Fruit fly (Drosophila melanogaster) whole organism, wandering third instar larva: ENCODE data around the gene mahe.

Experiments used
- Abd-B ChIP-seq: fragments of >200 bp; optimal IDR thresholded peaks from 2 replicates; lab custom pipeline; 2017; ENCODE audit warnings: missing biosample characterization, missing genetic modification characterization
- CG32264 ChIP-seq: fragments of 200-800 bp; sonication (Bioruptor generic); optimal IDR thresholded peaks from 2 replicates; lab custom pipeline; 2016; ENCODE audit warnings: missing biosample characterization, missing genetic modification characterization
- CG9705 ChIP-seq: fragments of 200-800 bp; sonication (Bioruptor generic); optimal IDR thresholded peaks from 2 replicates; lab custom pipeline; 2018; ENCODE audit warnings: missing biosample characterization, mild to moderate bottlenecking, missing genetic modification characterization
- CrebA ChIP-seq: fragments of 200-800 bp; sonication (Bioruptor generic); optimal IDR thresholded peaks from 2 replicates; lab custom pipeline; 2016; ENCODE audit warnings: missing biosample characterization, mild to moderate bottlenecking, missing genetic modification characterization, borderline replicate concordance
- Dfd ChIP-seq: fragments of >200 bp; optimal IDR thresholded peaks from 2 replicates; lab custom pipeline; 2017; ENCODE audit warnings: missing biosample characterization, missing genetic modification characterization
- Dif ChIP-seq: fragments of 200-275, 200-300 bp; sonication (Bioruptor generic); optimal IDR thresholded peaks from 2 replicates; lab custom pipeline; 2018; ENCODE audit warnings: missing biosample characterization, missing genetic modification characterization; ENCODE audit not compliant: partially characterized antibody
- GATAd ChIP-seq: sonication (Bioruptor generic); optimal IDR thresholded peaks from 2 replicates; lab custom pipeline; 2016; ENCODE audit warnings: missing biosample characterization, missing genetic modification characterization
- HLH106 ChIP-seq: fragments of 200-800 bp; optimal IDR thresholded peaks from 3 replicates; lab custom pipeline; 2019; ENCODE audit warnings: missing biosample characterization, mild to moderate bottlenecking, missing genetic modification characterization, moderate library complexity
- Hr78 ChIP-seq: fragments of >200 bp; optimal IDR thresholded peaks from 2 replicates; lab custom pipeline; 2017; ENCODE audit warnings: missing biosample characterization, missing genetic modification characterization
- Hr83 ChIP-seq: fragments of 200-300 bp; sonication (Bioruptor generic); optimal IDR thresholded peaks from 2 replicates; lab custom pipeline; 2016; ENCODE audit warnings: missing biosample characterization, mild to moderate bottlenecking, missing genetic modification characterization, moderate library complexity; ENCODE audit not compliant: poor library complexity, severe bottlenecking
- Jra ChIP-seq: sonication (Bioruptor generic); optimal IDR thresholded peaks from 2 replicates; lab custom pipeline; 2016; ENCODE audit warnings: missing biosample characterization, missing genetic modification characterization
- Mio ChIP-seq: sonication (Bioruptor generic); optimal IDR thresholded peaks from 2 replicates; lab custom pipeline; 2016; ENCODE audit warnings: missing biosample characterization, missing genetic modification characterization
- Myc ChIP-seq: fragments of >200 bp; optimal IDR thresholded peaks from 2 replicates; lab custom pipeline; 2017
- N ChIP-seq: fragments of >200 bp; optimal IDR thresholded peaks from 2 replicates; lab custom pipeline; 2018; ENCODE audit warnings: missing biosample characterization, missing external identifiers, missing genetic modification characterization
- OdsH ChIP-seq: fragments of 200-800 bp; sonication (Bioruptor generic); optimal IDR thresholded peaks from 2 replicates; lab custom pipeline; 2016; ENCODE audit warnings: missing biosample characterization, mild to moderate bottlenecking, missing genetic modification characterization
- Rel ChIP-seq, 2 experiments: fragments of 200-800 bp; sonication (Bioruptor generic) in 1 of 2; optimal IDR thresholded peaks; 2 replicates in 1 of 2; 3 replicates in 1 of 2; lab custom pipeline; 2016 to 2019; ENCODE audit warnings: mild to moderate bottlenecking in 2 of 2, missing biosample characterization in 2 of 2, missing genetic modification characterization in 2 of 2, moderate library complexity in 1 of 2
- Sp1 ChIP-seq: fragments of 200-800 bp; sonication (Bioruptor generic); optimal IDR thresholded peaks from 3 replicates; lab custom pipeline; 2019; ENCODE audit warnings: missing biosample characterization, mild to moderate bottlenecking, missing genetic modification characterization, moderate library complexity
- Vsx2 ChIP-seq: fragments of 200-300, 225-300 bp; sonication (Bioruptor generic); optimal IDR thresholded peaks from 2 replicates; lab custom pipeline; 2018; ENCODE audit warnings: missing biosample characterization, missing genetic modification characterization; ENCODE audit not compliant: partially characterized antibody
- br ChIP-seq: fragments of 200-800 bp; sonication (Bioruptor generic); optimal IDR thresholded peaks from 2 replicates; lab custom pipeline; 2016; ENCODE audit warnings: missing biosample characterization, missing genetic modification characterization
- brk ChIP-seq: fragments of 200-800 bp; sonication (Bioruptor generic); optimal IDR thresholded peaks from 2 replicates; lab custom pipeline; 2016; ENCODE audit warnings: missing biosample characterization, mild to moderate bottlenecking, missing genetic modification characterization
- dl ChIP-seq, 2 experiments: fragments of 175-275, 200-275 bp in 1 of 2; fragments of 200-275 bp in 1 of 2; sonication (Bioruptor generic); optimal IDR thresholded peaks; lab custom pipeline; 2018; ENCODE audit warnings: mild to moderate bottlenecking in 2 of 2, missing biosample characterization in 2 of 2, missing genetic modification characterization in 2 of 2, moderate library complexity in 2 of 2; ENCODE audit not compliant: partially characterized antibody in 2 of 2, insufficient read depth in 1 of 2
- dmrt93B ChIP-seq: fragments of 200-800 bp; sonication (Bioruptor generic); optimal IDR thresholded peaks from 2 replicates; lab custom pipeline; 2018; ENCODE audit warnings: missing biosample characterization, mild to moderate bottlenecking, missing genetic modification characterization
- dsf ChIP-seq: sonication (Bioruptor generic); optimal IDR thresholded peaks from 2 replicates; lab custom pipeline; 2016; ENCODE audit warnings: missing biosample characterization, missing genetic modification characterization, borderline replicate concordance
- ey ChIP-seq: fragments of 200-800 bp; sonication (Bioruptor generic); optimal IDR thresholded peaks from 2 replicates; lab custom pipeline; 2016; ENCODE audit warnings: missing biosample characterization, missing genetic modification characterization
- foxo ChIP-seq, 2 experiments: fragments of 200-800 bp; sonication (Bioruptor generic); optimal IDR thresholded peaks; 2 replicates in 1 of 2; 3 replicates in 1 of 2; lab custom pipeline; 2016 to 2017; ENCODE audit warnings: missing biosample characterization in 2 of 2, missing genetic modification characterization in 2 of 2
- fru ChIP-seq: fragments of 200-800 bp; sonication (Bioruptor generic); optimal IDR thresholded peaks from 3 replicates; lab custom pipeline; 2016; ENCODE audit warnings: missing biosample characterization, mild to moderate bottlenecking, missing genetic modification characterization
- h ChIP-seq: fragments of 200-800 bp; sonication (Bioruptor generic); optimal IDR thresholded peaks from 3 replicates; lab custom pipeline; 2016; ENCODE audit warnings: missing biosample characterization, mild to moderate bottlenecking, missing genetic modification characterization
- jim ChIP-seq: fragments of 175-275, 200-325 bp; sonication (Bioruptor generic); optimal IDR thresholded peaks from 2 replicates; lab custom pipeline; 2016; ENCODE audit warnings: missing biosample characterization, mild to moderate bottlenecking, missing genetic modification characterization
- lola ChIP-seq: fragments of >200 bp; optimal IDR thresholded peaks from 2 replicates; lab custom pipeline; 2017; ENCODE audit warnings: missing biosample characterization, missing genetic modification characterization
- pan ChIP-seq: fragments of >200 bp; optimal IDR thresholded peaks from 2 replicates; lab custom pipeline; 2017
- psq ChIP-seq: fragments of 200-800 bp; sonication (Bioruptor generic); optimal IDR thresholded peaks from 3 replicates; lab custom pipeline; 2017; ENCODE audit warnings: missing biosample characterization, mild to moderate bottlenecking, missing genetic modification characterization, moderate library complexity
- rgr ChIP-seq: fragments of 200-800 bp; sonication (Bioruptor generic); optimal IDR thresholded peaks from 3 replicates; lab custom pipeline; 2016; ENCODE audit warnings: missing biosample characterization, mild to moderate bottlenecking, missing genetic modification characterization
- sage ChIP-seq: fragments of 200-800 bp; sonication (Bioruptor generic); optimal IDR thresholded peaks from 2 replicates; lab custom pipeline; 2016; ENCODE audit warnings: missing biosample characterization, mild to moderate bottlenecking, missing genetic modification characterization
- sv ChIP-seq: fragments of 200-800 bp; sonication (Bioruptor generic); optimal IDR thresholded peaks from 3 replicates; lab custom pipeline; 2016; ENCODE audit warnings: missing biosample characterization, missing genetic modification characterization
- tai ChIP-seq: sonication (Bioruptor generic); optimal IDR thresholded peaks from 2 replicates; lab custom pipeline; 2016; ENCODE audit warnings: missing biosample characterization, missing genetic modification characterization
- usp ChIP-seq: fragments of >200 bp; optimal IDR thresholded peaks from 2 replicates; lab custom pipeline; 2017; ENCODE audit warnings: missing biosample characterization, missing genetic modification characterization
- woc ChIP-seq: sonication (Bioruptor generic); optimal IDR thresholded peaks from 2 replicates; lab custom pipeline; 2016; ENCODE audit warnings: missing biosample characterization, mild to moderate bottlenecking, missing genetic modification characterization

The mahe gene

dm6 chrX:7944772-7945722 is 13.9 kb upstream of the mahe start (continued):
- TF ChIP-seq dl (GFP tag; optimal IDR thresholded peaks at IDR 0.05; lab: Kevin White, UChicago; ENCODE audit: insufficient read depth in 1 of 2, partially characterized antibody in 2 of 2) (peak; percentile 74 to 86), Dif (GFP tag; lab: Kevin White, UChicago) (peak; percentile 85), HLH106 (tag; lab: Kevin White, UChicago) (peak; percentile 69), jim (GFP tag; lab: Kevin White, UChicago) (no peak), CG9705 (GFP tag; lab: Kevin White, UChicago) (peak; percentile 5), Mio (GFP tag; lab: Kevin White, UChicago) (no peak), lola (GFP tag; lab: Kevin White, UChicago) (no peak), Myc (no peak), ey (GFP tag; lab: Kevin White, UChicago) (peak; percentile 79), Jra (GFP tag; lab: Kevin White, UChicago) (peak; percentile 44), dmrt93B (peak; percentile 46), GATAd (GFP tag; lab: Kevin White, UChicago) (no peak), pan (lab: Kevin White, UChicago) (no peak), Sp1 (peak; percentile 54), fru (GFP tag; lab: Kevin White, UChicago) (peak; percentile 71), OdsH (GFP tag; lab: Kevin White, UChicago) (peak; percentile 61), sv (GFP tag; lab: Kevin White, UChicago) (no peak), CG32264 (peak; percentile 41)

- TF ChIP-seq Rel (GFP tag; optimal IDR thresholded peaks at IDR 0.05; lab: Kevin White, UChicago) (no peak), Rel (tag; optimal IDR thresholded peaks at IDR 0.05; lab: Kevin White, UChicago) (peak; percentile 99), rgr (no peak), Hr78 (GFP tag; lab: Kevin White, UChicago) (no peak), CrebA (GFP tag; lab: Kevin White, UChicago) (no peak), Dif (GFP tag; lab: Kevin White, UChicago) (no peak)
- TF ChIP-seq, all 38 proteins: peak for 1
These were observed 13.1 kb upstream of the mahe start for dm6 chrX:7944151-7944713.

- TF ChIP-seq Hr83 (no peak), CG9705 (GFP tag; lab: Kevin White, UChicago) (no peak), h (GFP tag; lab: Kevin White, UChicago) (peak; percentile 6), fru (GFP tag; lab: Kevin White, UChicago) (peak; percentile 28), usp (GFP tag; lab: Kevin White, UChicago) (no peak)
These were observed 7.3 kb upstream of the mahe start for dm6 chrX:7938482-7938804.

- TF ChIP-seq foxo (GFP tag; optimal IDR thresholded peaks at IDR 0.05; lab: Kevin White, UChicago), result peak in 1 of 2 experiments; percentile 80
- peak; percentile 69 for TF ChIP-seq CG32264
- TF ChIP-seq usp (GFP tag; lab: Kevin White, UChicago), result no peak
- no peak for TF ChIP-seq lola (GFP tag; lab: Kevin White, UChicago)
- TF ChIP-seq rgr, result peak; percentile 54
- peak; percentile 75 for TF ChIP-seq dmrt93B
- no peak for TF ChIP-seq Myc
- TF ChIP-seq Vsx2 (GFP tag; lab: Kevin White, UChicago), result no peak
- TF ChIP-seq dl (GFP tag; optimal IDR thresholded peaks at IDR 0.05; lab: Kevin White, UChicago; ENCODE audit: insufficient read depth in 1 of 2, partially characterized antibody in 2 of 2), result peak in 1 of 2 experiments; percentile 23
- no peak for TF ChIP-seq sage
- TF ChIP-seq Abd-B (GFP tag; lab: Kevin White, UChicago), result no peak
- TF ChIP-seq Hr78 (GFP tag; lab: Kevin White, UChicago), result no peak
- no peak for TF ChIP-seq brk (GFP tag; lab: Kevin White, UChicago)
- TF ChIP-seq Mio (GFP tag; lab: Kevin White, UChicago), result no peak
- no peak for TF ChIP-seq dsf (GFP tag; lab: Kevin White, UChicago)
- TF ChIP-seq CrebA (GFP tag; lab: Kevin White, UChicago), result no peak
- TF ChIP-seq psq (GFP tag; lab: Kevin White, UChicago), result peak; percentile 58
- peak; percentile 71 for TF ChIP-seq br (GFP tag; lab: Kevin White, UChicago)
- peak; percentile 64 for TF ChIP-seq N (GFP tag; lab: Kevin White, UChicago)
- TF ChIP-seq Dfd (GFP tag; lab: Kevin White, UChicago), result no peak
- TF ChIP-seq woc (GFP tag; lab: Kevin White, UChicago), result peak; percentile 75
- TF ChIP-seq Jra (GFP tag; lab: Kevin White, UChicago), result peak; percentile 59
- no peak for TF ChIP-seq tai (GFP tag; lab: Kevin White, UChicago)
- TF ChIP-seq Hr83, result peak; percentile 52
- peak; percentile 74 for TF ChIP-seq HLH106 (tag; lab: Kevin White, UChicago)
These were observed 6.7 kb upstream of the mahe start for dm6 chrX:7937588-7938481.
